Fruit fly (Drosophila melanogaster) whole organism, adult: ENCODE results near the gene CG9926.

Source experiments
- CG11617 ChIP-seq: fragments of 200-800 bp; sonication (Bioruptor generic); optimal IDR thresholded peaks from 2 replicates; lab custom pipeline; 2017; ENCODE audit warnings: mild to moderate bottlenecking, missing biosample characterization, missing genetic modification reagents, missing genetic modification characterization
- CG12768 ChIP-seq: fragments of 200-800 bp; sonication (Bioruptor generic); optimal IDR thresholded peaks from 2 replicates; lab custom pipeline; 2017; ENCODE audit warnings: missing biosample characterization, missing genetic modification characterization, mild to moderate bottlenecking, moderate library complexity, missing genetic modification reagents
- CG14711 ChIP-seq: fragments of 200-800 bp; sonication (Bioruptor generic); optimal IDR thresholded peaks from 2 replicates; lab custom pipeline; 2018; ENCODE audit warnings: missing biosample characterization, mild to moderate bottlenecking, missing genetic modification characterization, moderate library complexity
- CG1620 ChIP-seq: fragments of 200-800 bp; sonication (Bioruptor generic); optimal IDR thresholded peaks from 2 replicates; lab custom pipeline; 2016; ENCODE audit warnings: missing biosample characterization, missing genetic modification characterization
- CG33017 ChIP-seq: fragments of 200-800 bp; sonication (Bioruptor generic); optimal IDR thresholded peaks from 2 replicates; lab custom pipeline; 2018; ENCODE audit warnings: missing biosample characterization, mild to moderate bottlenecking, missing genetic modification characterization, moderate library complexity
- CG5204 ChIP-seq: fragments of 200-800 bp; sonication (Bioruptor generic); optimal IDR thresholded peaks from 2 replicates; lab custom pipeline; 2016; ENCODE audit warnings: missing biosample characterization, missing genetic modification characterization
- CG7045 ChIP-seq: fragments of 200-800 bp; sonication (Bioruptor generic); optimal IDR thresholded peaks from 2 replicates; lab custom pipeline; 2017; ENCODE audit warnings: missing biosample characterization, mild to moderate bottlenecking, missing genetic modification characterization
- CG7101 ChIP-seq: fragments of 200-800 bp; sonication (Bioruptor generic); optimal IDR thresholded peaks from 2 replicates; lab custom pipeline; 2018; ENCODE audit warnings: missing biosample characterization, mild to moderate bottlenecking, missing genetic modification characterization, moderate library complexity
- Clk ChIP-seq: fragments of 200-800 bp; sonication (Bioruptor generic); optimal IDR thresholded peaks from 2 replicates; lab custom pipeline; 2017; ENCODE audit warnings: missing biosample characterization, missing genetic modification characterization
- Crg-1 ChIP-seq: fragments of 200-800 bp; sonication (Bioruptor generic); optimal IDR thresholded peaks from 2 replicates; lab custom pipeline; 2016; ENCODE audit warnings: missing biosample characterization, missing genetic modification characterization
- Hr96 ChIP-seq: fragments of 200-800 bp; sonication (Bioruptor generic); optimal IDR thresholded peaks from 2 replicates; lab custom pipeline; 2016; ENCODE audit warnings: missing biosample characterization, missing genetic modification characterization
- Mnt ChIP-seq: fragments of 200-800 bp; sonication (Bioruptor generic); optimal IDR thresholded peaks from 2 replicates; lab custom pipeline; 2016; ENCODE audit warnings: missing biosample characterization, mild to moderate bottlenecking, missing genetic modification characterization
- bab1 ChIP-seq: fragments of 200-800 bp; sonication (Bioruptor generic); optimal IDR thresholded peaks from 3 replicates; lab custom pipeline; 2019; ENCODE audit warnings: missing biosample characterization, mild to moderate bottlenecking, missing genetic modification characterization, moderate library complexity
- cic ChIP-seq: fragments of 200-800 bp; sonication (Bioruptor generic); optimal IDR thresholded peaks from 2 replicates; lab custom pipeline; 2017; ENCODE audit warnings: missing biosample characterization, mild to moderate bottlenecking, missing genetic modification characterization, moderate library complexity
- cnc ChIP-seq, 2 experiments: fragments of >200 bp; optimal IDR thresholded peaks; 2 replicates each; lab custom pipeline; 2017
- kay ChIP-seq: fragments of 200-800 bp; sonication (Bioruptor generic); peaks from one replicate; lab custom pipeline; 2016; ENCODE audit warnings: missing biosample characterization, missing genetic modification characterization, borderline replicate concordance
- ovo ChIP-seq: fragments of 200-800 bp; sonication (Bioruptor generic); optimal IDR thresholded peaks from 2 replicates; lab custom pipeline; 2016; ENCODE audit warnings: missing biosample characterization, missing genetic modification characterization
- pad ChIP-seq: fragments of 200-800 bp; sonication (Bioruptor generic); optimal IDR thresholded peaks from 3 replicates; lab custom pipeline; 2017; ENCODE audit warnings: missing biosample characterization, missing genetic modification characterization, mild to moderate bottlenecking, moderate library complexity, missing genetic modification reagents
- tj ChIP-seq: fragments of 200-800 bp; sonication (Bioruptor generic); optimal IDR thresholded peaks from 3 replicates; lab custom pipeline; 2017; ENCODE audit warnings: missing biosample characterization, mild to moderate bottlenecking, missing genetic modification characterization, moderate library complexity
- toe ChIP-seq: fragments of 200-800 bp; sonication (Bioruptor generic); optimal IDR thresholded peaks from 2 replicates; lab custom pipeline; 2016; ENCODE audit warnings: missing biosample characterization, missing genetic modification characterization

CG9926 gene

DNA sequence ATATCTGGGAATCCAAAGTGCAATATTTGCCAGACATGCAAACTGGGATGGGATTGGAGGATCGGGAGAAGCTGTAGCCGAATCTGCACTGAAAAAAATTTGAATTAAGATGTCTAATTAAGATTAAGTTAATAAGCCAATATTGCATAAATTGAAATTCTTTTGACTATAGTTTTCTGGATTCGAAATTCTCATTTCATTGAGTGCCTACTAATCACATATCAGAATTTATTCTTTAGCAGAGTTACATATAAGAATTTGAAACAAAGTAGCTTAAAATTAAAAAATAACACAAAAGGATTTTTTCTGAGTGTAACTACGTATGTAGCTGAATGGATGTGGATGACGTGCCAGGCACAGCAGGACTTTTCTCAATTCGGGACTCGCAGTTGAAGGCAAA lies 19.1 kb downstream of the CG9926 start:
- TF ChIP-seq tj (GFP tag; lab: Kevin White, UChicago) (no peak), CG11617 (no peak), CG12768 (GFP tag; lab: Kevin White, UChicago) (no peak), CG5204 (GFP tag; lab: Kevin White, UChicago) (no peak), Mnt (GFP tag; lab: Kevin White, UChicago) (no peak), CG1620 (GFP tag; lab: Kevin White, UChicago) (no peak), bab1 (no peak), kay (no peak), toe (GFP tag; lab: Kevin White, UChicago) (no peak), ovo (GFP tag; lab: Kevin White, UChicago) (no peak), Crg-1 (GFP tag; lab: Kevin White, UChicago) (no peak), cnc (optimal IDR thresholded peaks at IDR 0.05; lab: Kevin White, UChicago) (no peak), Hr96 (no peak), Clk (GFP tag; lab: Kevin White, UChicago) (no peak), CG7045 (GFP tag; lab: Kevin White, UChicago) (no peak), cic (no peak)

DNA sequence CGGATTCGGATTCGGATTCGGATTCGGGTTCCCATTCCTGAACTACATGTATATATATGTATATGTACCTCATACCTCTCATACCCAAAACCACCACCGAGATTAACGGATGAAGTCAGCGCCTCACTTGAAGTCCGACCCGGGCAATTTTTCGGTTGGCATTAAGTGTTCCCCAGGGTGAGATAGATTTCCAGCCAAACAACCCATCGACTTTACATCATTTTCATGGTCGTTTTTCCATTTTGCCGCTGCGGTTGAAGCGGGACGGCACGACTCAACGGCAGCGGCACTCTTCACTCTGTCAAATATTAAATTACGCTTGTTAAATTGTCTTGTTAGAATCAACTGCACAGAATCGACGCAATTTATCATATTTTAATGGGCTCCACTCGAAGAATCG lies 20.7 kb downstream of the CG9926 start:
- TF ChIP-seq CG33017 (tag; lab: Kevin White, UChicago) (no peak), CG14711 (tag; lab: Kevin White, UChicago) (no peak), CG1620 (GFP tag; lab: Kevin White, UChicago) (no peak), toe (GFP tag; lab: Kevin White, UChicago) (no peak), tj (GFP tag; lab: Kevin White, UChicago) (no peak), bab1 (no peak), CG5204 (GFP tag; lab: Kevin White, UChicago) (no peak), CG12768 (GFP tag; lab: Kevin White, UChicago) (no peak), Mnt (GFP tag; lab: Kevin White, UChicago) (no peak), Clk (GFP tag; lab: Kevin White, UChicago) (no peak), cic (no peak), ovo (GFP tag; lab: Kevin White, UChicago) (no peak)

DNA sequence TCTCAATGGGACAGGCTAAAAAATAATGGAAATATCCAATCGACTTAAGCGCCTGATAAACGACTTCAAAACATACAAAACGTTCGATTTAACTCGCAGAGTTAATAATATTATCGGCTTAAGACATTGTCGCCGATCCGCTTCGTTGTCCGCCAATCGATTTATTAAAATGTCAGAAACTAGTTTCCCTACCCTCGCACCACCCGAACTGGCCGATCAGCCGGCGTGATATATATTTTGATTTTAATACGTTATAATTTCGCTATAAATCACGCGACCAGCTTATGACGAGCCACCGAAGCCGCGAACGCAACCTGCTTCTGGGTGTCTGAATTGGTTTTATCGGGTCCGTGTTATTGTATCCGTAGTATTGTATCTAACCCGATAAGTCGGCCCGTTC lies 23.4 kb downstream of the CG9926 start:
- TF ChIP-seq CG7101 (tag; lab: Kevin White, UChicago) (no peak), cnc (optimal IDR thresholded peaks at IDR 0.05; lab: Kevin White, UChicago) (no peak), CG11617 (no peak)

DNA sequence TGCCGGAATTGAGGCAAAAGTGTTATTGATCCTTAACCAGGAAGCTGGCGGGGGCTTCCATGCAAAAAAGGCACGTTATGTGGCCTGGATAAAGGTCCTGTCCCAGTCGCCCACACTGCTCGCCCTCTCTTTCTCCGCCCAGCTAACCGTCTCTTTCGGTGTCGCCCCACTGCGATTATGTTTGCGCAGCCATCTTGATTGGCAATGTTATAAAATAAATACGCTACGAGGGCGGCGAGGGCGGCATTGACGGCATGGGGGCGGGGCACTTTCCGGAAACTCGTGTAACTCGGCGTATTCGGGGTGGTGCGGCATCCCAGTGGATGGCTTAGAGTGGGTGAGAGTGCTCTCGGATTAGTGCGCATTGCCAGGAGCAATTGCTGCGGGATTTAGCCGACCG lies 27.3 kb downstream of the CG9926 start:
- TF ChIP-seq Crg-1 (GFP tag; lab: Kevin White, UChicago) (no peak), CG11617 (no peak)

DNA sequence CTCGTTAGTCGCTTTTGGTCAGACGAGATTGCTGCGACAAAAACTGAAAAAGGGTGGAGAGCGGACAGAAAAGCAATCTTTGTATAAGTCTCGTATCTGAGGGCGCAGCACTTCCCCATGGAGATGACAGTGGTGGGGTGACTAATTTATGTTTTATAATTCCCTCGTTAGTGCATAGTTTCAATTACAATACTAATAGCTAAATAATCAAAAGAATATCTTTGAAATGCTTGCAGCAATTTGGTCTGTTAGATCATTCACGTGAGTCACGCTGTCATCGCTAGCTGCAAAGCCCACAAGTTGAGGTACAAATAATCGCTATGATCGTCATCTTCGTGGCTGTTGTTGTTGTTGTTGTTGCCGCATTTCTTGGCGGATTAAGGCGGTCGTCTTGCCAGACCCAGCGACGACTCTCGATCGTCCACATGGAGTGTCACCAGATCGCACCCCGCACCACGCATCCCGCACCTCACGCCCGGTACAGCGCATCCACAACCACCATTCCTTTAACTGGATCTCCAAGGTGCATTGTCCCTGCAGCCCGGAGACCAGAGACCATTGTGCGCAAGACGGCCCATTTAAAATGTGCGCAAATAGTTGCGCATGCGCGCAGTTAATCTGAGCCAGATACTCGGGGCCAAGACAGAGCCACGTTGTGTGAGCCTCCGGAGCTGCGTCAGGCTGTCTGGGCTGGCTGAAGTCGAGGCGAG lies 29.0 kb downstream of the CG9926 start:
- TF ChIP-seq Crg-1 (GFP tag; lab: Kevin White, UChicago) (no peak), pad (GFP tag; lab: Kevin White, UChicago) (no peak), cnc (optimal IDR thresholded peaks at IDR 0.05; lab: Kevin White, UChicago) (no peak), toe (GFP tag; lab: Kevin White, UChicago) (no peak), CG7045 (GFP tag; lab: Kevin White, UChicago) (no peak), CG1620 (GFP tag; lab: Kevin White, UChicago) (no peak), bab1 (no peak), CG12768 (GFP tag; lab: Kevin White, UChicago) (no peak), Mnt (GFP tag; lab: Kevin White, UChicago) (no peak), ovo (GFP tag; lab: Kevin White, UChicago) (no peak)

DNA sequence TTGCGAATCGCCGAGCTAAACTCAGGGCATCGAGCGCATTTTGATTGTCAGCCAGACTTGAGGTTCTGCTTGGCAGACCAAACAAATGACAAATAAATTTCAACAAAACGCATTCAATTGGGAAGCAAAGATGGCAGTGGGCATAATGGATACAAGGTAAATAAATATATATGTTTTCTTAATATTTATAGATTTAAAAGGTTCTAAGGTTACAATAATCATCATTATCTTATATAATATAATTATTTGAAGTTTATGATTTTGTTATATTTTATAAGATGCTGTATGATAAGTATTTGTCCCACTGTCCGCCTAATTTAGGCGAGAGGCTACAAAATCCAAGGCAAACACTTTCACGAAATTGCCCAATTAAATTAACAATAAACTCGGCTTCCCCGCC lies 32.9 kb downstream of the CG9926 start:
- TF ChIP-seq pad (GFP tag; lab: Kevin White, UChicago) = no peak
- no peak for TF ChIP-seq Hr96
- no peak for TF ChIP-seq Clk (GFP tag; lab: Kevin White, UChicago)
- no peak for TF ChIP-seq CG7045 (GFP tag; lab: Kevin White, UChicago)
- TF ChIP-seq CG7101 (tag; lab: Kevin White, UChicago) = no peak
- TF ChIP-seq CG33017 (tag; lab: Kevin White, UChicago) = no peak
- TF ChIP-seq Crg-1 (GFP tag; lab: Kevin White, UChicago) = no peak
- TF ChIP-seq bab1 = no peak
- TF ChIP-seq ovo (GFP tag; lab: Kevin White, UChicago) = no peak

DNA sequence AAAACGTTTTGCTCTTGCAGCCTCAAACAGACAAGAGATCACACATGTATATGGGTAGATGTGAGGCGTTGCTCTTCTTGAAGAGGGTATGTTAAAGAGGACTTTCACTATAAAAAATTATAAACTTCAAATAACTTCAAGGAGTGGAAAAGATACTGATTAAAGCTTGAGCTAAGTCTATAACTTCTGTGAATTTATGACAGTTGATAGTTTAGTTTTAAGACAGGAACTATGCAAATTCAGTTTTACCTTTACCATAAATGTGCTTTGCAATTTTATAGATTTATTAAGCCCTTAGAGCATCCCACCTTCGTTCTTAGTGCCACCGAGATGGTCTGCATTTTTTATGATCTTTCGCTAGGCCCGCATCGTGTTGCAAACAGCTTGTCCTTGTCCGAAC lies 34.4 kb downstream of the CG9926 start:
- no peak for TF ChIP-seq pad (GFP tag; lab: Kevin White, UChicago)
- no peak for TF ChIP-seq CG33017 (tag; lab: Kevin White, UChicago)
- no peak for TF ChIP-seq kay

DNA sequence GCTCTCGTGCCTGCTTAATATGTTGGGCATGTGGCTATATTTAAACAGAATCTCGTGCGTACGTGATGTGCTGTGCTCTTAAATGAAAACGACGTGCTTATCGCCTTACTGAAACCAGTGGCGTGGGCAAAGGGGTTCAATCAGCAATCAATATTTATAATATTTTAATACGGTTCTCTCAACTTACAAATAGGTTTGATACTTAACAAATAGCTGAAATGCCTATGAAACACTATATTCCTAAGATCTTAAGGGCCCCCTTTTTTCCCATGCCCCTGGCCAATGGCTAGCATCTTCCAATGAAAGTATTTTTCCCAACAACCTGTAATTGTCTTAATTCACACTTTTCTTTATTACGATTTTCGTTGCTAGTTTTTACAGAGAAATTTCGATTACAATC lies 35.3 kb downstream of the CG9926 start:
- no peak for TF ChIP-seq bab1
- TF ChIP-seq Clk (GFP tag; lab: Kevin White, UChicago) = no peak
- TF ChIP-seq CG5204 (GFP tag; lab: Kevin White, UChicago) = no peak
- no peak for TF ChIP-seq tj (GFP tag; lab: Kevin White, UChicago)
- no peak for TF ChIP-seq cnc (optimal IDR thresholded peaks at IDR 0.05; lab: Kevin White, UChicago)
- no peak for TF ChIP-seq toe (GFP tag; lab: Kevin White, UChicago)
- TF ChIP-seq Hr96 = no peak
- no peak for TF ChIP-seq CG14711 (tag; lab: Kevin White, UChicago)
- no peak for TF ChIP-seq kay
